Fruit fly (Drosophila melanogaster) whole organism, embryonic: Measurements from ENCODE around the gene PIG-S.

Source experiments
- Antp ChIP-seq: fragments of 200-800 bp; sonication (Bioruptor generic); optimal IDR thresholded peaks from 3 replicates; lab custom pipeline; 2016; ENCODE audit warnings: missing biosample characterization, missing genetic modification characterization
- CG12071 ChIP-seq: fragments of 200-800 bp; sonication (Bioruptor generic); optimal IDR thresholded peaks from 3 replicates; lab custom pipeline; 2018; ENCODE audit warnings: missing biosample characterization, mild to moderate bottlenecking, missing genetic modification characterization
- CG13123 ChIP-seq: fragments of 200-800 bp; sonication (Bioruptor generic); optimal IDR thresholded peaks from 2 replicates; lab custom pipeline; 2016; ENCODE audit warnings: missing biosample characterization, missing genetic modification characterization
- CG17186 ChIP-seq: fragments of 200-800 bp; sonication (Bioruptor generic); optimal IDR thresholded peaks from 3 replicates; lab custom pipeline; 2017; ENCODE audit warnings: missing biosample characterization, missing genetic modification reagents, missing genetic modification characterization
- CG34422 ChIP-seq: fragments of 200-800 bp; sonication (Bioruptor generic); IDR thresholded peaks from 3 replicates; pipeline ENCODE4 v1.3.6; 2022; ENCODE audit warnings: missing biosample characterization, missing genetic modification characterization
- CG4424 ChIP-seq: fragments of 200-800 bp; sonication (Bioruptor generic); optimal IDR thresholded peaks from 3 replicates; lab custom pipeline; 2016; ENCODE audit warnings: missing biosample characterization, missing genetic modification characterization
- CG6175 ChIP-seq: fragments of 200-800 bp; sonication (Bioruptor generic); IDR thresholded peaks from 3 replicates; pipeline ENCODE4 v1.3.6; 2022; ENCODE audit warnings: missing biosample characterization, missing genetic modification characterization
- CG6254 ChIP-seq: fragments of 200-800 bp; sonication (Bioruptor generic); optimal IDR thresholded peaks from 3 replicates; lab custom pipeline; 2017; ENCODE audit warnings: mild to moderate bottlenecking, missing biosample characterization, missing genetic modification reagents, missing genetic modification characterization
- CG6654 ChIP-seq: fragments of 200-800 bp; sonication (Bioruptor generic); optimal IDR thresholded peaks from 2 replicates; lab custom pipeline; 2017; ENCODE audit warnings: missing biosample characterization, mild to moderate bottlenecking, missing genetic modification characterization
- CG6683 ChIP-seq: fragments of 200-800 bp; sonication (Bioruptor generic); optimal IDR thresholded peaks from 2 replicates; lab custom pipeline; 2017; ENCODE audit warnings: missing biosample characterization, mild to moderate bottlenecking, missing genetic modification characterization, missing genetic modification reagents
- CG6854 ChIP-seq: fragments of 200-800 bp; sonication (Bioruptor generic); optimal IDR thresholded peaks from 3 replicates; lab custom pipeline; 2017; ENCODE audit warnings: missing biosample characterization, mild to moderate bottlenecking, missing genetic modification characterization
- CG7928 ChIP-seq: fragments of 200-800 bp; sonication (Bioruptor generic); optimal IDR thresholded peaks from 2 replicates; lab custom pipeline; 2017; ENCODE audit warnings: missing biosample characterization, mild to moderate bottlenecking, missing genetic modification characterization
- CG8290 ChIP-seq, 3 experiments: fragments of 200-800 bp; sonication (Bioruptor generic); optimal IDR thresholded peaks; 2 replicates each; lab custom pipeline; 2016 to 2019; ENCODE audit warnings: missing biosample characterization in 3 of 3, missing genetic modification characterization in 3 of 3, mild to moderate bottlenecking in 2 of 3, moderate library complexity in 1 of 3
- CG8924 ChIP-seq: fragments of 200-800 bp; optimal IDR thresholded peaks from 3 replicates; lab custom pipeline; 2019; ENCODE audit warnings: missing biosample characterization, mild to moderate bottlenecking, missing genetic modification characterization, moderate library complexity
- CoRest ChIP-seq: fragments of 200-800 bp; sonication (Bioruptor generic); optimal IDR thresholded peaks from 3 replicates; lab custom pipeline; 2018; ENCODE audit warnings: missing biosample characterization, mild to moderate bottlenecking, missing genetic modification characterization, moderate library complexity
- D ChIP-seq, 2 experiments: fragments of 200-800 bp in 1 of 2; fragments of >200 bp in 1 of 2; sonication (Bioruptor generic) in 1 of 2; optimal IDR thresholded peaks; 2 replicates in 1 of 2; 3 replicates in 1 of 2; lab custom pipeline; 2017; ENCODE audit warnings: mild to moderate bottlenecking in 1 of 2, missing biosample characterization in 1 of 2, missing genetic modification characterization in 1 of 2, missing genetic modification reagents in 1 of 2
- Ets65A ChIP-seq: fragments of 200-800 bp; sonication (Bioruptor generic); peaks from one replicate; lab custom pipeline; 2016; ENCODE audit warnings: missing biosample characterization, missing genetic modification characterization
- HLH3B ChIP-seq: fragments of 200-800 bp; sonication (Bioruptor generic); IDR thresholded peaks from 2 replicates; pipeline ENCODE4 v1.3.6; 2022; ENCODE audit warnings: missing biosample characterization, missing genetic modification characterization
- Lim3 ChIP-seq: fragments of 200-800 bp; sonication (Bioruptor generic); IDR thresholded peaks from 2 replicates; pipeline ENCODE4 v1.3.6; 2022; ENCODE audit warnings: missing biosample characterization, missing genetic modification characterization
- MBD-R2 ChIP-seq: fragments of 200-800 bp; sonication (Bioruptor generic); IDR thresholded peaks from 2 replicates; pipeline ENCODE4 v1.3.6; 2022; ENCODE audit warnings: missing biosample characterization, missing genetic modification characterization
- MESR4 ChIP-seq: fragments of 200-800 bp; sonication (Bioruptor generic); optimal IDR thresholded peaks from 2 replicates; lab custom pipeline; 2018; ENCODE audit warnings: missing biosample characterization, mild to moderate bottlenecking, missing genetic modification characterization, moderate library complexity
- Max ChIP-seq: fragments of 200-800 bp; sonication (Bioruptor generic); optimal IDR thresholded peaks from 2 replicates; lab custom pipeline; 2016; ENCODE audit warnings: missing biosample characterization, mild to moderate bottlenecking, missing genetic modification characterization
- Med ChIP-seq: fragments of 200-800 bp; sonication (Bioruptor generic); peaks from one replicate; lab custom pipeline; 2016; ENCODE audit warnings: missing biosample characterization, missing genetic modification characterization, mild to moderate bottlenecking, inconsistent platforms, moderate library complexity
- Oli ChIP-seq: fragments of 200-800 bp; sonication (Bioruptor generic); optimal IDR thresholded peaks from 2 replicates; lab custom pipeline; 2018; ENCODE audit warnings: missing biosample characterization, mild to moderate bottlenecking, missing genetic modification characterization, moderate library complexity
- Scr ChIP-seq: fragments of 200-800 bp; sonication (Bioruptor generic); IDR thresholded peaks from 2 replicates; pipeline ENCODE4 v1.3.6; 2022; ENCODE audit warnings: missing biosample characterization, missing genetic modification characterization; ENCODE audit not compliant: partially characterized antibody
- YL-1 ChIP-seq: fragments of 200-800 bp; sonication (Bioruptor generic); optimal IDR thresholded peaks from 3 replicates; lab custom pipeline; 2017; ENCODE audit warnings: missing biosample characterization, mild to moderate bottlenecking, missing genetic modification characterization
- ab ChIP-seq: fragments of 200-800 bp; sonication (Bioruptor generic); optimal IDR thresholded peaks from 2 replicates; lab custom pipeline; 2016; ENCODE audit warnings: missing biosample characterization, missing genetic modification characterization
- az2 ChIP-seq: fragments of 200-800 bp; sonication (Bioruptor generic); optimal IDR thresholded peaks from 3 replicates; lab custom pipeline; 2016; ENCODE audit warnings: missing biosample characterization, missing genetic modification characterization
- cas ChIP-seq: fragments of 200-800 bp; sonication (Bioruptor generic); IDR thresholded peaks from 2 replicates; pipeline ENCODE4 v1.3.6; 2022; ENCODE audit warnings: missing biosample characterization, missing genetic modification characterization
- dmrt11E ChIP-seq: fragments of 200-800 bp; sonication (Bioruptor generic); optimal IDR thresholded peaks from 3 replicates; lab custom pipeline; 2018; ENCODE audit warnings: missing biosample characterization, mild to moderate bottlenecking, missing genetic modification characterization, moderate library complexity
- ems ChIP-seq: fragments of 200-800 bp; sonication (Bioruptor generic); optimal IDR thresholded peaks from 3 replicates; lab custom pipeline; 2016; ENCODE audit warnings: missing biosample characterization, missing genetic modification characterization
- ham ChIP-seq: fragments of 200-800 bp; sonication (Bioruptor generic); IDR thresholded peaks from 2 replicates; pipeline ENCODE4 v1.3.6; 2022; ENCODE audit warnings: missing biosample characterization, missing genetic modification characterization
- her ChIP-seq: fragments of 200-800 bp; sonication (Bioruptor generic); optimal IDR thresholded peaks from 2 replicates; lab custom pipeline; 2016; ENCODE audit warnings: missing biosample characterization, missing genetic modification characterization
- hkb ChIP-seq, 2 experiments: fragments of 200-800 bp in 1 of 2; fragments of >200 bp in 1 of 2; sonication (Bioruptor generic) in 1 of 2; IDR thresholded peaks in 1 of 2; optimal IDR thresholded peaks in 1 of 2; 2 replicates each; pipeline versions ENCODE4 v1.3.6 to Lab custom; 2017 to 2022; ENCODE audit warnings: missing biosample characterization in 1 of 2, missing genetic modification characterization in 1 of 2
- kah ChIP-seq: fragments of 200-800 bp; sonication (Bioruptor generic); optimal IDR thresholded peaks from 2 replicates; lab custom pipeline; 2018; ENCODE audit warnings: missing biosample characterization, mild to moderate bottlenecking, missing genetic modification characterization
- mld ChIP-seq: fragments of 200-800 bp; sonication (Bioruptor generic); IDR thresholded peaks from 3 replicates; pipeline ENCODE4 v1.3.6; 2022; ENCODE audit warnings: missing biosample characterization, missing genetic modification characterization; ENCODE audit not compliant: partially characterized antibody
- psq ChIP-seq: fragments of 200-800 bp; sonication (Bioruptor generic); optimal IDR thresholded peaks from 2 replicates; lab custom pipeline; 2017; ENCODE audit warnings: missing biosample characterization, missing genetic modification characterization
- sd ChIP-seq: fragments of 200-800 bp; sonication (Bioruptor generic); optimal IDR thresholded peaks from 3 replicates; lab custom pipeline; 2018; ENCODE audit warnings: missing biosample characterization, mild to moderate bottlenecking, missing genetic modification characterization, moderate library complexity
- sisA ChIP-seq: fragments of 200-800 bp; sonication (Bioruptor generic); IDR thresholded peaks from 2 replicates; pipeline ENCODE4 v1.3.6; 2022; ENCODE audit warnings: missing biosample characterization, missing genetic modification characterization
- slbo ChIP-seq: fragments of 200-800 bp; sonication (Bioruptor generic); IDR thresholded peaks from 2 replicates; pipeline ENCODE4 v1.3.6; 2022; ENCODE audit warnings: missing biosample characterization, missing genetic modification characterization
- slou ChIP-seq: fragments of 200-800 bp; sonication (Bioruptor generic); optimal IDR thresholded peaks from 3 replicates; lab custom pipeline; 2016; ENCODE audit warnings: missing biosample characterization, missing genetic modification characterization
- stwl ChIP-seq: fragments of 200-800 bp; sonication (Bioruptor generic); optimal IDR thresholded peaks from 3 replicates; lab custom pipeline; 2018; ENCODE audit warnings: missing biosample characterization, mild to moderate bottlenecking, missing genetic modification characterization, moderate library complexity
- tgo ChIP-seq: fragments of 200-800 bp; sonication (Bioruptor generic); IDR thresholded peaks from 3 replicates; pipeline ENCODE4 v1.3.6; 2022; ENCODE audit warnings: missing biosample characterization, missing genetic modification characterization
- toy ChIP-seq: fragments of 200-800 bp; sonication (Bioruptor generic); IDR thresholded peaks from 2 replicates; pipeline ENCODE4 v1.3.6; 2022; ENCODE audit warnings: missing biosample characterization, missing genetic modification characterization
- twi ChIP-seq: fragments of 200-800 bp; optimal IDR thresholded peaks from 2 replicates; lab custom pipeline; 2019; ENCODE audit warnings: missing biosample characterization, mild to moderate bottlenecking, missing genetic modification characterization, moderate library complexity
- unc-4 ChIP-seq: fragments of 200-800 bp; sonication (Bioruptor generic); IDR thresholded peaks from 2 replicates; pipeline ENCODE4 v1.3.6; 2022; ENCODE audit warnings: missing biosample characterization, missing genetic modification characterization; ENCODE audit not compliant: partially characterized antibody
- vfl ChIP-seq: fragments of 200-800 bp; sonication (Bioruptor generic); optimal IDR thresholded peaks from 2 replicates; lab custom pipeline; 2016; ENCODE audit warnings: missing biosample characterization, missing genetic modification characterization

PIG-S gene

DNA sequence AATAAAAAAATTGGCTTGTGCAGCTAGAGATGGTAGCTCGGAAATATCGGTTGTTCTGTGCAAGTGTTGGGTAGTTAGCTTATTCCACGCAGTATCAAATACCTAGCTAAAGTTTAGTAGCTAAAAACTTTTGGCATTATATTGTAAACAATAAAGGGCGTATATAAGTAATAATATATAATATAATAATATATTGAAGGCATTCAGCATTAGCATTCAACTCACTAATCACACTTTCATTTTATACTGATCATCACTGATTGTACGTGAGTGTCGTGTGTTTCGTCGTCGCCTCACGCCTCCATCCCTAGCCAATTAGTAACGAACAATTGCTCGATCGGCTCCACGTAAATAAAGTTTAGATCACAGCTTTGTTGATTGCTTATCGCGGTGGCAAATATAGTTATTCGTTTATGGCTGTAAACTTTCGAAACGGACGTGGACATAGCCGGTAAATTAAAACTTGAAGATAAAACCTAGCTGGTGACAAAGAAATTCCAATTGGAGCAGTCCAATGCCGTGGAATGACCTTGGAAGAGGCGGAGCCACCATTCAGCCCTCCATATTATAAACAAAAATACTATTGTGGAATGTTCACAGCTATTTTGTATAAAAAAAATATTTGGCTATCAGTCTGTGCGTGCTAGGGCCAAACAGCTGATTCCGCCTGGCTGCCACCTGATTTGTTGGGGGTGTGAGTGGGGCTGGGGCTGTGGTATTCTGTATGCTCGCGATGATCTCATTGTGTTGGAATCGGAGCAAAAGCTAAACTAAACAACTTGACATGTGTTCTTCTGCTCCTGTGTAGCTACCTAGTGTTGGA, at the start of gene PIG-S, which contains the start of the genes sud1 and CG11168:
TSS of gene PIG-S (minus strand) at position 51 of the 823 bp plus-strand sequence.
TSS of gene sud1 (minus strand) at position 51 of the 823 bp plus-strand sequence.
TSS of gene CG11168 (plus strand) at position 293 of the 823 bp plus-strand sequence.
- TF ChIP-seq CG13123 (GFP tag; lab: Kevin White, UChicago) = peak; percentile 48
- TF ChIP-seq sisA (GFP tag; lab: Robert Waterston, UW) = peak; percentile 47; the same call in 1 of the 2 replicates
- TF ChIP-seq Oli = peak; percentile 58
- no peak for TF ChIP-seq vfl
- TF ChIP-seq CG6683 = no peak
- TF ChIP-seq hkb (optimal IDR thresholded peaks at IDR 0.05; lab: Kevin White, UChicago) = no peak
- TF ChIP-seq hkb (GFP tag; IDR thresholded peaks at IDR 0.05; lab: Robert Waterston, UW) = 0 out of 2 replicates have a peak, but pooled peaks have one; percentile 11
- TF ChIP-seq CG12071 = no peak
- TF ChIP-seq az2 (GFP tag; lab: Kevin White, UChicago) = peak; percentile 61
- peak; percentile 12 for TF ChIP-seq kah (GFP tag; lab: Kevin White, UChicago)
- TF ChIP-seq sd (tag; lab: Kevin White, UChicago) = peak; percentile 94
- TF ChIP-seq slbo (GFP tag; lab: Robert Waterston, UW) = peak; percentile 88
- peak; percentile 67 for TF ChIP-seq CG8924
- TF ChIP-seq ham = no peak
- TF ChIP-seq MESR4 (GFP tag; lab: Kevin White, UChicago) = peak; percentile 38
- TF ChIP-seq Max (GFP tag; lab: Kevin White, UChicago) = no peak
- no peak for TF ChIP-seq CG6854 (GFP tag; lab: Kevin White, UChicago)
- no peak for TF ChIP-seq ab (GFP tag; lab: Kevin White, UChicago)
- TF ChIP-seq psq = peak; percentile 25
- TF ChIP-seq her = no peak
- no peak for TF ChIP-seq CG6254 (GFP tag; lab: Kevin White, UChicago)
- TF ChIP-seq CG6654 = no peak
- TF ChIP-seq D (optimal IDR thresholded peaks at IDR 0.05; lab: Kevin White, UChicago) = no peak
- peak; percentile 19 for TF ChIP-seq D (GFP tag; optimal IDR thresholded peaks at IDR 0.05; lab: Kevin White, UChicago)
- TF ChIP-seq stwl (tag; lab: Kevin White, UChicago) = peak; percentile 13
- TF ChIP-seq Antp (GFP tag; lab: Kevin White, UChicago) = peak; percentile 10
- no peak for TF ChIP-seq CG6175 (GFP tag; lab: Robert Waterston, UW)
- peak; percentile 53 for TF ChIP-seq CG4424
- TF ChIP-seq tgo (GFP tag; lab: Robert Waterston, UW) = peak; percentile 78
- peak; percentile 85 for TF ChIP-seq MBD-R2 (GFP tag; lab: Robert Waterston, UW)
- TF ChIP-seq CoRest (tag; lab: Kevin White, UChicago) = peak; percentile 78
- peak; percentile 69; the same call in 2 of the 3 replicates for TF ChIP-seq mld (GFP tag; lab: Robert Waterston, UW)
- TF ChIP-seq HLH3B = peak; percentile 49; the same call in 1 of the 2 replicates
- TF ChIP-seq unc-4 = peak; percentile 93
- TF ChIP-seq dmrt11E (tag; lab: Kevin White, UChicago) = peak; percentile 69
- TF ChIP-seq CG17186 (GFP tag; lab: Kevin White, UChicago) = no peak
- TF ChIP-seq Med (GFP tag; lab: Kevin White, UChicago) = peak; percentile 81
- TF ChIP-seq CG34422 (GFP tag; lab: Robert Waterston, UW) = peak; percentile 75; the same call in 2 of the 3 replicates
- TF ChIP-seq twi (tag; lab: Kevin White, UChicago) = peak; percentile 61
- 0 out of 2 replicates have a peak, but pooled peaks have one; percentile 34 for TF ChIP-seq toy (GFP tag; lab: Robert Waterston, UW)
- peak; percentile 31 for TF ChIP-seq slou (GFP tag; lab: Kevin White, UChicago)
- TF ChIP-seq Ets65A = peak; percentile 13
- TF ChIP-seq CG7928 (GFP tag; lab: Kevin White, UChicago) = peak; percentile 38
- no peak for TF ChIP-seq ems (GFP tag; lab: Kevin White, UChicago)
- peak; percentile 51 for TF ChIP-seq YL-1 (GFP tag; lab: Kevin White, UChicago)
- TF ChIP-seq cas = no peak
- TF ChIP-seq Lim3 (GFP tag; lab: Robert Waterston, UW) = no peak
- peak; percentile 40 for TF ChIP-seq CG8290 (GFP tag; optimal IDR thresholded peaks at IDR 0.05; lab: Kevin White, UChicago)
- TF ChIP-seq CG8290 (tag; optimal IDR thresholded peaks at IDR 0.05; lab: Kevin White, UChicago) = no peak
- TF ChIP-seq Scr (GFP tag; lab: Robert Waterston, UW) = peak; percentile 96
